Fruit fly (Drosophila melanogaster) whole organism, embryonic: ENCODE results near the gene CG43630.
A peak's percentile ranks its signal among the peaks of the same experiment; 100 is the strongest.

Experiments used
- C15 ChIP-seq: fragments of 200-800 bp; sonication (Bioruptor generic); IDR thresholded peaks from 3 replicates; pipeline ENCODE4 v1.3.6; 2022; ENCODE audit warnings: missing biosample characterization, missing genetic modification characterization
- CG10431 ChIP-seq: fragments of 200-800 bp; sonication (Bioruptor generic); optimal IDR thresholded peaks from 3 replicates; lab custom pipeline; 2018; ENCODE audit warnings: missing biosample characterization, mild to moderate bottlenecking, missing genetic modification characterization
- CG10543 ChIP-seq: fragments of 200-800 bp; sonication (Bioruptor generic); optimal IDR thresholded peaks from 3 replicates; lab custom pipeline; 2017; ENCODE audit warnings: missing biosample characterization, mild to moderate bottlenecking, missing genetic modification characterization, moderate library complexity
- CG11093 ChIP-seq: fragments of 200-800 bp; sonication (Bioruptor generic); IDR thresholded peaks from 3 replicates; pipeline ENCODE4 v1.3.6; 2022; ENCODE audit warnings: missing biosample characterization, missing genetic modification characterization
- CG11398 ChIP-seq: fragments of 200-800 bp; sonication (Bioruptor generic); optimal IDR thresholded peaks from 2 replicates; lab custom pipeline; 2016; ENCODE audit warnings: missing biosample characterization, missing genetic modification characterization
- CG11723 ChIP-seq: fragments of 200-800 bp; sonication (Bioruptor generic); optimal IDR thresholded peaks from 2 replicates; lab custom pipeline; 2017; ENCODE audit warnings: missing biosample characterization, mild to moderate bottlenecking, missing genetic modification characterization
- CG12744 ChIP-seq: fragments of 200-800 bp; sonication (Bioruptor generic); optimal IDR thresholded peaks from 2 replicates; lab custom pipeline; 2016; ENCODE audit warnings: missing biosample characterization, missing genetic modification characterization
- CG13894 ChIP-seq: fragments of 200-800 bp; sonication (Bioruptor generic); optimal IDR thresholded peaks from 3 replicates; lab custom pipeline; 2018; ENCODE audit warnings: missing biosample characterization, mild to moderate bottlenecking, missing genetic modification characterization, moderate library complexity
- CG15073 ChIP-seq: fragments of 200-800 bp; sonication (Bioruptor generic); optimal IDR thresholded peaks from 2 replicates; lab custom pipeline; 2016; ENCODE audit warnings: missing biosample characterization, missing genetic modification characterization
- CG15269 ChIP-seq: fragments of 200-800 bp; sonication (Bioruptor generic); optimal IDR thresholded peaks from 2 replicates; lab custom pipeline; 2018; ENCODE audit warnings: missing biosample characterization, mild to moderate bottlenecking, missing genetic modification characterization, moderate library complexity
- CG1602 ChIP-seq: fragments of 200-800 bp; sonication (Bioruptor generic); optimal IDR thresholded peaks from 3 replicates; lab custom pipeline; 2016; ENCODE audit warnings: missing biosample characterization, missing genetic modification characterization
- CG16815 ChIP-seq: fragments of 200-800 bp; sonication (Bioruptor generic); optimal IDR thresholded peaks from 3 replicates; lab custom pipeline; 2017; ENCODE audit warnings: missing biosample characterization, mild to moderate bottlenecking, missing genetic modification characterization
- CG17568 ChIP-seq: fragments of 200-800 bp; sonication (Bioruptor generic); optimal IDR thresholded peaks from 2 replicates; lab custom pipeline; 2018; ENCODE audit warnings: missing biosample characterization, mild to moderate bottlenecking, missing genetic modification characterization, moderate library complexity
- CG2712 ChIP-seq: fragments of 200-800 bp; optimal IDR thresholded peaks from 3 replicates; lab custom pipeline; 2019; ENCODE audit warnings: missing biosample characterization, mild to moderate bottlenecking, missing genetic modification characterization, moderate library complexity
- CG3847 ChIP-seq: fragments of 200-800 bp; sonication (Bioruptor generic); IDR thresholded peaks from 2 replicates; pipeline ENCODE4 v1.3.6; 2022; ENCODE audit warnings: missing biosample characterization, missing genetic modification characterization
- CG42726 ChIP-seq: fragments of 200-800 bp; sonication (Bioruptor generic); IDR thresholded peaks from 2 replicates; pipeline ENCODE4 v1.3.6; 2022; ENCODE audit warnings: missing biosample characterization, missing genetic modification characterization; ENCODE audit not compliant: partially characterized antibody
- CG4282 ChIP-seq: fragments of 200-800 bp; sonication (Bioruptor generic); optimal IDR thresholded peaks from 2 replicates; lab custom pipeline; 2016; ENCODE audit warnings: missing biosample characterization, missing genetic modification characterization
- CG7928 ChIP-seq: fragments of 200-800 bp; sonication (Bioruptor generic); optimal IDR thresholded peaks from 2 replicates; lab custom pipeline; 2017; ENCODE audit warnings: missing biosample characterization, mild to moderate bottlenecking, missing genetic modification characterization
- CG8089 ChIP-seq: fragments of 200-800 bp; sonication (Bioruptor generic); optimal IDR thresholded peaks from 3 replicates; lab custom pipeline; 2016; ENCODE audit warnings: missing biosample characterization, missing genetic modification characterization
- CG9609 ChIP-seq: fragments of 200-800 bp; sonication (Bioruptor generic); optimal IDR thresholded peaks from 3 replicates; lab custom pipeline; 2016; ENCODE audit warnings: missing biosample characterization, missing genetic modification characterization
- D19B ChIP-seq: fragments of 200-800 bp; sonication (Bioruptor generic); optimal IDR thresholded peaks from 2 replicates; lab custom pipeline; 2017; ENCODE audit warnings: missing biosample characterization, mild to moderate bottlenecking, missing genetic modification characterization
- Dbx ChIP-seq: fragments of 200-800 bp; sonication (Bioruptor generic); IDR thresholded peaks from 3 replicates; pipeline ENCODE4 v1.3.6; 2022; ENCODE audit warnings: missing biosample characterization, missing genetic modification characterization
- Dek ChIP-seq: fragments of 200-800 bp; sonication (Bioruptor generic); optimal IDR thresholded peaks from 3 replicates; lab custom pipeline; 2019; ENCODE audit warnings: missing biosample characterization, mild to moderate bottlenecking, missing genetic modification characterization, moderate library complexity
- Dip2 ChIP-seq: fragments of 200-800 bp; sonication (Bioruptor generic); IDR thresholded peaks from 2 replicates; pipeline ENCODE4 v1.3.6; 2022; ENCODE audit warnings: missing biosample characterization, missing genetic modification characterization
- Dp ChIP-seq: fragments of 200-800 bp; sonication (Bioruptor generic); optimal IDR thresholded peaks from 2 replicates; lab custom pipeline; 2018; ENCODE audit warnings: missing biosample characterization, mild to moderate bottlenecking, missing genetic modification characterization, moderate library complexity
- Dref ChIP-seq: fragments of 200-800 bp; sonication (Bioruptor generic); IDR thresholded peaks from 2 replicates; pipeline ENCODE4 v1.3.6; 2022; ENCODE audit warnings: missing biosample characterization, missing genetic modification characterization
- ERR ChIP-seq: fragments of 200-800 bp; sonication (Bioruptor generic); optimal IDR thresholded peaks from 2 replicates; lab custom pipeline; 2016; ENCODE audit warnings: missing biosample characterization, missing genetic modification characterization
- Fer2 ChIP-seq: fragments of 200-800 bp; sonication (Bioruptor generic); optimal IDR thresholded peaks from 2 replicates; lab custom pipeline; 2018; ENCODE audit warnings: missing biosample characterization, mild to moderate bottlenecking, missing genetic modification characterization, moderate library complexity
- H15 ChIP-seq: fragments of 200-800 bp; sonication (Bioruptor generic); IDR thresholded peaks from 3 replicates; pipeline ENCODE4 v1.3.6; 2022; ENCODE audit warnings: missing biosample characterization, missing genetic modification characterization
- HLHmδ ChIP-seq: fragments of 200-800 bp; sonication (Bioruptor generic); optimal IDR thresholded peaks from 2 replicates; lab custom pipeline; 2018; ENCODE audit warnings: missing biosample characterization, mild to moderate bottlenecking, missing genetic modification characterization, moderate library complexity
- Hr78 ChIP-seq, 2 experiments: fragments of 200-800 bp in 1 of 2; fragments of >200 bp in 1 of 2; sonication (Bioruptor generic) in 1 of 2; optimal IDR thresholded peaks; 2 replicates each; lab custom pipeline; 2017 to 2019; ENCODE audit warnings: missing biosample characterization in 2 of 2, missing genetic modification characterization in 2 of 2, mild to moderate bottlenecking in 1 of 2, moderate library complexity in 1 of 2
- Kr ChIP-seq: fragments of 200-800 bp; sonication (Bioruptor generic); optimal IDR thresholded peaks from 2 replicates; lab custom pipeline; 2017; ENCODE audit warnings: missing biosample characterization, mild to moderate bottlenecking, missing genetic modification characterization
- MBD-R2 ChIP-seq: fragments of 200-800 bp; sonication (Bioruptor generic); IDR thresholded peaks from 2 replicates; pipeline ENCODE4 v1.3.6; 2022; ENCODE audit warnings: missing biosample characterization, missing genetic modification characterization
- MESR4 ChIP-seq: fragments of 200-800 bp; sonication (Bioruptor generic); optimal IDR thresholded peaks from 2 replicates; lab custom pipeline; 2018; ENCODE audit warnings: missing biosample characterization, mild to moderate bottlenecking, missing genetic modification characterization, moderate library complexity
- Med ChIP-seq: fragments of 200-800 bp; sonication (Bioruptor generic); peaks from one replicate; lab custom pipeline; 2016; ENCODE audit warnings: missing biosample characterization, missing genetic modification characterization, mild to moderate bottlenecking, inconsistent platforms, moderate library complexity
- Nf-YA ChIP-seq: fragments of 200-800 bp; sonication (Bioruptor generic); IDR thresholded peaks from 2 replicates; pipeline ENCODE4 v1.3.6; 2022; ENCODE audit warnings: missing biosample characterization, missing genetic modification characterization
- Trl ChIP-seq, 3 experiments: fragments of >200 bp in 2 of 3; fragments of 200-800 bp in 1 of 3; sonication (Bioruptor generic) in 1 of 3; optimal IDR thresholded peaks; 2 replicates in 1 of 3; 3 replicates in 2 of 3; lab custom pipeline; 2016 to 2017; ENCODE audit warnings: missing biosample characterization in 1 of 3, missing genetic modification characterization in 1 of 3
- az2 ChIP-seq: fragments of 200-800 bp; sonication (Bioruptor generic); optimal IDR thresholded peaks from 3 replicates; lab custom pipeline; 2016; ENCODE audit warnings: missing biosample characterization, missing genetic modification characterization
- btn ChIP-seq: fragments of 200-800 bp; sonication (Bioruptor generic); optimal IDR thresholded peaks from 2 replicates; lab custom pipeline; 2016; ENCODE audit warnings: missing biosample characterization, missing genetic modification characterization
- corto ChIP-seq: fragments of 200-800 bp; sonication (Bioruptor generic); optimal IDR thresholded peaks from 2 replicates; lab custom pipeline; 2016; ENCODE audit warnings: missing biosample characterization, mild to moderate bottlenecking, missing genetic modification characterization, moderate library complexity
- fd64A ChIP-seq: fragments of 200-800 bp; sonication (Bioruptor generic); optimal IDR thresholded peaks from 3 replicates; lab custom pipeline; 2018; ENCODE audit warnings: missing biosample characterization, mild to moderate bottlenecking, missing genetic modification characterization
- odd ChIP-seq: fragments of 200-800 bp; sonication (Bioruptor generic); optimal IDR thresholded peaks from 2 replicates; lab custom pipeline; 2017; ENCODE audit warnings: missing biosample characterization, mild to moderate bottlenecking, missing genetic modification characterization
- pita ChIP-seq: fragments of 200-800 bp; sonication (Bioruptor generic); optimal IDR thresholded peaks from 2 replicates; lab custom pipeline; 2017; ENCODE audit warnings: missing biosample characterization, mild to moderate bottlenecking, missing genetic modification characterization
- pros ChIP-seq: fragments of 200-800 bp; sonication (Bioruptor generic); optimal IDR thresholded peaks from 3 replicates; lab custom pipeline; 2019; ENCODE audit warnings: missing biosample characterization, mild to moderate bottlenecking, missing genetic modification characterization, moderate library complexity
- sd ChIP-seq: fragments of 200-800 bp; sonication (Bioruptor generic); optimal IDR thresholded peaks from 3 replicates; lab custom pipeline; 2018; ENCODE audit warnings: missing biosample characterization, mild to moderate bottlenecking, missing genetic modification characterization, moderate library complexity
- sim ChIP-seq: fragments of 200-800 bp; sonication (Bioruptor generic); IDR thresholded peaks from 2 replicates; pipeline ENCODE4 v1.3.6; 2022; ENCODE audit warnings: missing biosample characterization, missing genetic modification characterization
- slbo ChIP-seq: fragments of 200-800 bp; sonication (Bioruptor generic); IDR thresholded peaks from 2 replicates; pipeline ENCODE4 v1.3.6; 2022; ENCODE audit warnings: missing biosample characterization, missing genetic modification characterization
- vfl ChIP-seq: fragments of 200-800 bp; sonication (Bioruptor generic); optimal IDR thresholded peaks from 2 replicates; lab custom pipeline; 2016; ENCODE audit warnings: missing biosample characterization, missing genetic modification characterization
- zen ChIP-seq: fragments of 200-800 bp; sonication (Bioruptor generic); optimal IDR thresholded peaks from 3 replicates; lab custom pipeline; 2018; ENCODE audit warnings: missing biosample characterization, mild to moderate bottlenecking, missing genetic modification characterization, moderate library complexity

Gene CG43630

DNA sequence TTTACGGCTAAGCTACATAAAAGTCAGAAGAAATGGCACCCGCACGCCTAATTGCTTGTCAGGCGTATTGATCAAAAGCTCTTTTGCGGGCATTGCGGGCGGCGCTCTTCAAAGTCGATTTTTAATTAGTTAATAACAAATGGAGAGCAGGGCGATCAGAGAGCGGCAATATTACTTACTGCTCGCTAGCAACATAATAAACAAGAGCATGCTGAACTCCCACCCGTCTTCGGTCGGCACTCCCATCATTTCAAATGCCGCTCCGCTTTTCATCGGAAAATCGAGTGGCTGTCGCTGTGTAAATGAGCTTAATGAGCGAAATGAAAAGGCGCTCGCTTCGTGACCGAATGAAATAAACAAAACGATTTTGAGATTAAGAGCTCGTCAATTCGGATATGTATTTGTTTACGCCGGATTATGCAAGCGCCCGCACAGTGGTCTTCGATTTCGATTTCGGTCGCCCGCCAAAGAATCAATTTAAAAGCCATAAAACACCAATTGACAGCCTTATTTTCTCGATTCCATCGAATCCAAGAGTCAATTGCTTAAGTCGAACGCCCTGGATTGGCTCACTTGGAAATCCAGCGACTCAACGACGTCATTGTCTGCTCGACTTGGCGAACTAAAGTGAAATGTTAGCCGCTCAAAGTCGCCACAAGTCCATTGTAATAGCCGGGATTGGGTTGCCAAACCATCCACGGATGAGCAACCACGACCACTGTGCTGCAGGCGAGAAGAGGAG, 22.4 kb downstream of the CG43630 start (continued):
- TF ChIP-seq CG10431 (GFP tag; lab: Kevin White, UChicago) (no peak), CG9609 (GFP tag; lab: Kevin White, UChicago) (peak; percentile 84), CG13894 (no peak), corto (GFP tag; lab: Kevin White, UChicago) (no peak), CG4282 (GFP tag; lab: Kevin White, UChicago) (peak; percentile 56), fd64A (GFP tag; lab: Kevin White, UChicago) (peak; percentile 52), CG3847 (GFP tag; lab: Robert Waterston, UW) (peak; percentile 78), sim (GFP tag; lab: Robert Waterston, UW) (0 out of 2 replicates have a peak, but pooled peaks have one; percentile 55), HLHmδ (GFP tag; lab: Kevin White, UChicago) (no peak), Dip2 (peak; percentile 57), MESR4 (GFP tag; lab: Kevin White, UChicago) (no peak), Med (GFP tag; lab: Kevin White, UChicago) (peak; percentile 97), CG11723 (peak; percentile 85), odd (GFP tag; lab: Kevin White, UChicago) (peak; percentile 83), Nf-YA (peak; percentile 65), sd (tag; lab: Kevin White, UChicago) (no peak), CG42726 (GFP tag; lab: Robert Waterston, UW) (no peak), CG10543 (peak; percentile 67), CG7928 (GFP tag; lab: Kevin White, UChicago) (peak; percentile 39), Dbx (peak; percentile 74; the same call in 2 of the 3 replicates), vfl (GFP tag; lab: Kevin White, UChicago) (peak; percentile 45), ERR (GFP tag; lab: Kevin White, UChicago) (peak; percentile 66), CG2712 (tag; lab: Kevin White, UChicago) (peak; percentile 81), CG15269 (tag; lab: Kevin White, UChicago) (peak; percentile 88), Kr (GFP tag; lab: Kevin White, UChicago) (no peak), D19B (GFP tag; lab: Kevin White, UChicago) (peak; percentile 70), pita (GFP tag; lab: Kevin White, UChicago) (no peak), C15 (GFP tag; lab: Robert Waterston, UW) (no peak), CG1602 (GFP tag; lab: Kevin White, UChicago) (peak; percentile 58), CG12744 (GFP tag; lab: Kevin White, UChicago) (peak; percentile 65), slbo (GFP tag; lab: Robert Waterston, UW) (peak; percentile 82), CG11093 (GFP tag; lab: Robert Waterston, UW) (peak; percentile 81), btn (peak; percentile 45), CG15073 (GFP tag; lab: Kevin White, UChicago) (peak; percentile 32), H15 (peak; percentile 75), CG16815 (GFP tag; lab: Kevin White, UChicago) (peak; percentile 58), Dek (tag; lab: Kevin White, UChicago) (peak; percentile 65), az2 (GFP tag; lab: Kevin White, UChicago) (peak; percentile 75), CG11398 (GFP tag; lab: Kevin White, UChicago) (peak; percentile 71), CG17568 (peak; percentile 54), CG8089 (GFP tag; lab: Kevin White, UChicago) (peak; percentile 69), zen (peak; percentile 28), Trl (optimal IDR thresholded peaks at IDR 0.05; lab: Kevin White, UChicago) (peak; percentile 21 to 56), Trl (GFP tag; optimal IDR thresholded peaks at IDR 0.05; lab: Kevin White, UChicago) (peak; percentile 67), Fer2 (tag; lab: Kevin White, UChicago) (peak; percentile 61), pros (GFP tag; lab: Kevin White, UChicago) (no peak), Dp (GFP tag; lab: Kevin White, UChicago) (no peak), Dref (GFP tag; lab: Robert Waterston, UW) (no peak), Hr78 (GFP tag; optimal IDR thresholded peaks at IDR 0.05; lab: Kevin White, UChicago) (peak in 1 of 2 experiments; percentile 8), MBD-R2 (GFP tag; lab: Robert Waterston, UW) (peak; percentile 33; the same call in 1 of the 2 replicates)
